Fruit fly (Drosophila melanogaster) whole organism, embryonic: ENCODE data around the gene CG46270.

ENCODE experiments used
- ATbp ChIP-seq: fragments of 200-800 bp; sonication (Bioruptor generic); optimal IDR thresholded peaks from 2 replicates; lab custom pipeline; 2017; ENCODE audit warnings: missing biosample characterization, mild to moderate bottlenecking, missing genetic modification characterization, missing genetic modification reagents
- Atf-2 ChIP-seq: fragments of 200-800 bp; sonication (Bioruptor generic); optimal IDR thresholded peaks from 2 replicates; lab custom pipeline; 2016; ENCODE audit warnings: missing biosample characterization, missing genetic modification characterization
- B-H1 ChIP-seq: fragments of 200-800 bp; sonication (Bioruptor generic); IDR thresholded peaks from 3 replicates; pipeline ENCODE4 v1.3.6; 2022; ENCODE audit warnings: missing biosample characterization, missing genetic modification characterization
- Bdp1 ChIP-seq: fragments of 200-800 bp; sonication (Bioruptor generic); optimal IDR thresholded peaks from 3 replicates; lab custom pipeline; 2016; ENCODE audit warnings: missing biosample characterization, missing genetic modification characterization
- BtbVII ChIP-seq: fragments of 200-800 bp; sonication (Bioruptor generic); optimal IDR thresholded peaks from 3 replicates; lab custom pipeline; 2017; ENCODE audit warnings: missing biosample characterization, mild to moderate bottlenecking, missing genetic modification characterization
- CG11085 ChIP-seq: fragments of 200-800 bp; sonication (Bioruptor generic); IDR thresholded peaks from 2 replicates; pipeline ENCODE4 v1.3.6; 2022; ENCODE audit warnings: missing biosample characterization, missing genetic modification characterization
- CG12155 ChIP-seq: fragments of 200-800 bp; sonication (Bioruptor generic); optimal IDR thresholded peaks from 3 replicates; lab custom pipeline; 2016; ENCODE audit warnings: missing biosample characterization, missing genetic modification characterization
- CG12299 ChIP-seq: fragments of 200-800 bp; sonication (Bioruptor generic); optimal IDR thresholded peaks from 2 replicates; lab custom pipeline; 2018; ENCODE audit warnings: missing biosample characterization, mild to moderate bottlenecking, missing genetic modification characterization
- CG13424 ChIP-seq: fragments of 200-800 bp; sonication (Bioruptor generic); optimal IDR thresholded peaks from 2 replicates; lab custom pipeline; 2019; ENCODE audit warnings: missing biosample characterization, mild to moderate bottlenecking, missing genetic modification characterization, moderate library complexity
- CG14050 ChIP-seq: fragments of 200-800 bp; sonication (Bioruptor generic); IDR thresholded peaks from 3 replicates; pipeline ENCODE4 v1.3.6; 2022; ENCODE audit warnings: missing biosample characterization, missing genetic modification characterization
- CG14965 ChIP-seq: fragments of 200-800 bp; sonication (Bioruptor generic); optimal IDR thresholded peaks from 2 replicates; lab custom pipeline; 2016; ENCODE audit warnings: missing biosample characterization, missing genetic modification characterization, borderline replicate concordance
- CG15073 ChIP-seq: fragments of 200-800 bp; sonication (Bioruptor generic); optimal IDR thresholded peaks from 2 replicates; lab custom pipeline; 2016; ENCODE audit warnings: missing biosample characterization, missing genetic modification characterization
- CG15269 ChIP-seq: fragments of 200-800 bp; sonication (Bioruptor generic); optimal IDR thresholded peaks from 2 replicates; lab custom pipeline; 2018; ENCODE audit warnings: missing biosample characterization, mild to moderate bottlenecking, missing genetic modification characterization, moderate library complexity
- CG17361 ChIP-seq: fragments of 200-800 bp; sonication (Bioruptor generic); IDR thresholded peaks from 3 replicates; pipeline ENCODE4 v1.3.6; 2022; ENCODE audit warnings: missing biosample characterization, missing genetic modification characterization
- CG17385 ChIP-seq: fragments of 200-800 bp; sonication (Bioruptor generic); optimal IDR thresholded peaks from 3 replicates; lab custom pipeline; 2018; ENCODE audit warnings: missing biosample characterization, mild to moderate bottlenecking, missing genetic modification characterization
- CG18011 ChIP-seq: fragments of 200-800 bp; sonication (Bioruptor generic); optimal IDR thresholded peaks from 2 replicates; lab custom pipeline; 2017; ENCODE audit warnings: missing biosample characterization, missing genetic modification characterization, mild to moderate bottlenecking, moderate library complexity, missing genotype
- CG1832 ChIP-seq: fragments of 200-800 bp; sonication (Bioruptor generic); optimal IDR thresholded peaks from 2 replicates; lab custom pipeline; 2017; ENCODE audit warnings: missing biosample characterization, mild to moderate bottlenecking, missing genetic modification characterization, inconsistent platforms
- CG2712 ChIP-seq: fragments of 200-800 bp; optimal IDR thresholded peaks from 3 replicates; lab custom pipeline; 2019; ENCODE audit warnings: missing biosample characterization, mild to moderate bottlenecking, missing genetic modification characterization, moderate library complexity
- CG2889 ChIP-seq: fragments of 200-800 bp; sonication (Bioruptor generic); IDR thresholded peaks from 3 replicates; pipeline ENCODE4 v1.3.6; 2022; ENCODE audit warnings: missing biosample characterization, missing genetic modification characterization
- CG30403 ChIP-seq: fragments of 200-800 bp; sonication (Bioruptor generic); optimal IDR thresholded peaks from 3 replicates; lab custom pipeline; 2016; ENCODE audit warnings: missing biosample characterization, missing genetic modification characterization
- CG32532 ChIP-seq: fragments of 200-800 bp; sonication (Bioruptor generic); IDR thresholded peaks from 2 replicates; pipeline ENCODE4 v1.3.6; 2022; ENCODE audit warnings: missing biosample characterization, missing genetic modification characterization
- CG4707 ChIP-seq: fragments of 200-800 bp; sonication (Bioruptor generic); optimal IDR thresholded peaks from 2 replicates; lab custom pipeline; 2018; ENCODE audit warnings: missing biosample characterization, mild to moderate bottlenecking, missing genetic modification characterization, moderate library complexity
- CG7928 ChIP-seq: fragments of 200-800 bp; sonication (Bioruptor generic); optimal IDR thresholded peaks from 2 replicates; lab custom pipeline; 2017; ENCODE audit warnings: missing biosample characterization, mild to moderate bottlenecking, missing genetic modification characterization
- CG8359 ChIP-seq: fragments of 200-800 bp; sonication (Bioruptor generic); optimal IDR thresholded peaks from 2 replicates; lab custom pipeline; 2017; ENCODE audit warnings: missing biosample characterization, mild to moderate bottlenecking, missing genetic modification characterization, borderline replicate concordance
- CkIIα-i1 ChIP-seq: fragments of 200-800 bp; sonication (Bioruptor generic); IDR thresholded peaks from 2 replicates; pipeline ENCODE4 v1.3.6; 2022; ENCODE audit warnings: missing biosample characterization, missing genetic modification characterization
- HLH3B ChIP-seq: fragments of 200-800 bp; sonication (Bioruptor generic); IDR thresholded peaks from 2 replicates; pipeline ENCODE4 v1.3.6; 2022; ENCODE audit warnings: missing biosample characterization, missing genetic modification characterization
- Hmr ChIP-seq: fragments of 200-800 bp; sonication (Bioruptor generic); optimal IDR thresholded peaks from 3 replicates; lab custom pipeline; 2017; ENCODE audit warnings: mild to moderate bottlenecking, missing biosample characterization, missing genetic modification reagents, missing genetic modification characterization
- Hmx ChIP-seq: fragments of 200-800 bp; sonication (Bioruptor generic); optimal IDR thresholded peaks from 2 replicates; lab custom pipeline; 2016; ENCODE audit warnings: missing biosample characterization, missing genetic modification characterization
- Mad ChIP-seq: fragments of 200-800 bp; sonication (Bioruptor generic); optimal IDR thresholded peaks from 2 replicates; lab custom pipeline; 2016; ENCODE audit warnings: missing biosample characterization, missing genetic modification characterization
- Ptx1 ChIP-seq: fragments of 200-800 bp; sonication (Bioruptor generic); IDR thresholded peaks from 2 replicates; pipeline ENCODE4 v1.3.6; 2022; ENCODE audit warnings: missing biosample characterization, missing genetic modification characterization
- Rfx ChIP-seq: fragments of 200-800 bp; sonication (Bioruptor generic); IDR thresholded peaks from 2 replicates; pipeline ENCODE4 v1.3.6; 2022; ENCODE audit warnings: missing biosample characterization, missing genetic modification characterization
- Scr ChIP-seq: fragments of 200-800 bp; sonication (Bioruptor generic); IDR thresholded peaks from 2 replicates; pipeline ENCODE4 v1.3.6; 2022; ENCODE audit warnings: missing biosample characterization, missing genetic modification characterization; ENCODE audit not compliant: partially characterized antibody
- Side ChIP-seq: fragments of 200-800 bp; sonication (Bioruptor generic); optimal IDR thresholded peaks from 2 replicates; lab custom pipeline; 2016; ENCODE audit warnings: missing biosample characterization, missing genetic modification characterization
- Sry-β ChIP-seq: fragments of 200-800 bp; sonication (Bioruptor generic); optimal IDR thresholded peaks from 2 replicates; lab custom pipeline; 2018; ENCODE audit warnings: missing biosample characterization, mild to moderate bottlenecking, missing genetic modification characterization, moderate library complexity
- Usf ChIP-seq: fragments of 200-800 bp; sonication (Bioruptor generic); optimal IDR thresholded peaks from 2 replicates; lab custom pipeline; 2017; ENCODE audit warnings: missing genotype, missing biosample characterization, missing genetic modification characterization
- cad ChIP-seq: fragments of >200 bp; optimal IDR thresholded peaks from 2 replicates; lab custom pipeline; 2017; ENCODE audit warnings: missing biosample characterization, missing genetic modification characterization
- corto ChIP-seq: fragments of 200-800 bp; sonication (Bioruptor generic); optimal IDR thresholded peaks from 2 replicates; lab custom pipeline; 2016; ENCODE audit warnings: missing biosample characterization, mild to moderate bottlenecking, missing genetic modification characterization, moderate library complexity
- danr ChIP-seq: fragments of 200-800 bp; sonication (Bioruptor generic); IDR thresholded peaks from 2 replicates; pipeline ENCODE4 v1.3.6; 2022; ENCODE audit warnings: missing biosample characterization, missing genetic modification characterization
- nau ChIP-seq: fragments of 200-800 bp; sonication (Bioruptor generic); optimal IDR thresholded peaks from 3 replicates; lab custom pipeline; 2017; ENCODE audit warnings: missing biosample characterization, mild to moderate bottlenecking, missing genetic modification characterization, missing genetic modification reagents
- nerfin-2 ChIP-seq: fragments of 200-800 bp; sonication (Bioruptor generic); IDR thresholded peaks from 2 replicates; pipeline ENCODE4 v1.3.6; 2022; ENCODE audit warnings: missing biosample characterization, missing genetic modification characterization; ENCODE audit not compliant: partially characterized antibody
- nom ChIP-seq: fragments of 200-800 bp; sonication (Bioruptor generic); optimal IDR thresholded peaks from 2 replicates; lab custom pipeline; 2017; ENCODE audit warnings: missing biosample characterization, missing genetic modification characterization, mild to moderate bottlenecking, moderate library complexity, missing genetic modification reagents
- ranshi ChIP-seq: fragments of 200-800 bp; sonication (Bioruptor generic); IDR thresholded peaks from 2 replicates; pipeline ENCODE4 v1.3.6; 2022; ENCODE audit warnings: missing biosample characterization, missing genetic modification characterization
- row ChIP-seq: fragments of 200-800 bp; sonication (Bioruptor generic); IDR thresholded peaks from 3 replicates; pipeline ENCODE4 v1.3.6; 2022; ENCODE audit warnings: missing biosample characterization, missing genetic modification characterization
- sob ChIP-seq: fragments of 200-800 bp; sonication (Bioruptor generic); IDR thresholded peaks from 2 replicates; pipeline ENCODE4 v1.3.6; 2022; ENCODE audit warnings: missing biosample characterization, missing genetic modification characterization
- tio ChIP-seq: fragments of 200-800 bp; sonication (Bioruptor generic); optimal IDR thresholded peaks from 2 replicates; lab custom pipeline; 2017; ENCODE audit warnings: missing biosample characterization, missing genetic modification characterization, inconsistent platforms
- trem ChIP-seq: fragments of 200-800 bp; optimal IDR thresholded peaks from 3 replicates; lab custom pipeline; 2019; ENCODE audit warnings: missing biosample characterization, mild to moderate bottlenecking, missing genetic modification characterization, moderate library complexity
- ttk ChIP-seq: fragments of 200-800 bp; sonication (Bioruptor generic); IDR thresholded peaks from 2 replicates; pipeline ENCODE4 v2.1.2; 2022; ENCODE audit warnings: missing biosample characterization, missing genetic modification characterization
- vnd ChIP-seq: fragments of 200-800 bp; sonication (Bioruptor generic); IDR thresholded peaks from 3 replicates; pipeline ENCODE4 v1.3.6; 2022; ENCODE audit warnings: missing biosample characterization, missing genetic modification characterization; ENCODE audit not compliant: partially characterized antibody
- yki ChIP-seq: fragments of >200 bp; optimal IDR thresholded peaks from 3 replicates; lab custom pipeline; 2018
- zfh2 ChIP-seq: fragments of 200-800 bp; sonication (Bioruptor generic); optimal IDR thresholded peaks from 2 replicates; lab custom pipeline; 2016; ENCODE audit warnings: missing biosample characterization, missing genetic modification characterization

Gene CG46270

dm6 chr3R:10393654-10394367 lies 34.4 kb downstream of the CG46270 start (continued):
- TF ChIP-seq Scr (no peak), CG14965 (no peak), CG2889 (GFP tag; lab: Robert Waterston, UW) (peak; percentile 82), CG15073 (GFP tag; lab: Kevin White, UChicago) (no peak), ttk (peak; percentile 80), HLH3B (GFP tag; lab: Robert Waterston, UW) (peak; percentile 86), nerfin-2 (GFP tag; lab: Robert Waterston, UW) (no peak), BtbVII (GFP tag; lab: Kevin White, UChicago) (peak; percentile 67), CG17361 (GFP tag; lab: Robert Waterston, UW) (peak; percentile 86), CG12299 (tag; lab: Kevin White, UChicago) (peak; percentile 64), CG32532 (GFP tag; lab: Robert Waterston, UW) (peak; percentile 75; the same call in 1 of the 2 replicates), CkIIα-i1 (GFP tag; lab: Robert Waterston, UW) (no peak), tio (GFP tag; lab: Kevin White, UChicago) (peak; percentile 62), CG30403 (GFP tag; lab: Kevin White, UChicago) (peak; percentile 85), nom (GFP tag; lab: Kevin White, UChicago) (no peak), Side (GFP tag; lab: Kevin White, UChicago) (peak; percentile 64), cad (GFP tag; lab: Kevin White, UChicago) (no peak), Sry-β (peak; percentile 25), ranshi (peak; percentile 80; the same call in 1 of the 2 replicates), B-H1 (GFP tag; lab: Robert Waterston, UW) (peak; percentile 84), zfh2 (GFP tag; lab: Kevin White, UChicago) (no peak), danr (GFP tag; lab: Robert Waterston, UW) (peak; percentile 64; the same call in 1 of the 2 replicates), Mad (peak; percentile 61), Hmr (GFP tag; lab: Kevin White, UChicago) (peak; percentile 76), Usf (GFP tag; lab: Kevin White, UChicago) (no peak), CG11085 (GFP tag; lab: Robert Waterston, UW) (peak; percentile 54; the same call in 1 of the 2 replicates), CG7928 (GFP tag; lab: Kevin White, UChicago) (peak; percentile 5), CG1832 (GFP tag; lab: Kevin White, UChicago) (no peak), CG14050 (GFP tag; lab: Robert Waterston, UW) (peak; percentile 85), Rfx (GFP tag; lab: Robert Waterston, UW) (peak; percentile 97), nau (GFP tag; lab: Kevin White, UChicago) (peak; percentile 69), CG2712 (peak; percentile 83), trem (tag; lab: Kevin White, UChicago) (peak; percentile 16), ATbp (peak; percentile 70), Hmx (GFP tag; lab: Kevin White, UChicago) (no peak), corto (no peak), sob (GFP tag; lab: Robert Waterston, UW) (peak; percentile 90), CG17385 (GFP tag; lab: Kevin White, UChicago) (peak; percentile 79), CG13424 (tag; lab: Kevin White, UChicago) (peak; percentile 90), CG12155 (GFP tag; lab: Kevin White, UChicago) (peak; percentile 65), yki (lab: Kevin White, UChicago) (no peak), CG15269 (tag; lab: Kevin White, UChicago) (peak; percentile 94), Bdp1 (GFP tag; lab: Kevin White, UChicago) (no peak), Ptx1 (peak; percentile 90), CG18011 (GFP tag; lab: Kevin White, UChicago) (peak; percentile 42), CG8359 (no peak), row (GFP tag; lab: Robert Waterston, UW) (peak; percentile 93), Atf-2 (GFP tag; lab: Kevin White, UChicago) (peak; percentile 73), CG4707 (peak; percentile 39), vnd (GFP tag; lab: Robert Waterston, UW) (no peak)
